Fruit fly (Drosophila melanogaster) whole organism, pupa: Measurements from ENCODE around the gene alphaTub85E.

Experiments used
- CG10348 ChIP-seq: fragments of 200-800 bp; sonication (Bioruptor generic); IDR thresholded peaks from 2 replicates; pipeline ENCODE4 v1.3.6; 2022; ENCODE audit warnings: missing biosample characterization, missing genetic modification characterization
- CG12605 ChIP-seq: fragments of 200-800 bp; sonication (Bioruptor generic); IDR thresholded peaks from 2 replicates; pipeline ENCODE4 v1.3.6; 2022; ENCODE audit warnings: missing biosample characterization, missing genetic modification characterization
- CG13204 ChIP-seq: fragments of 200-800 bp; sonication (Bioruptor generic); optimal IDR thresholded peaks from 2 replicates; lab custom pipeline; 2018; ENCODE audit warnings: missing biosample characterization, mild to moderate bottlenecking, missing genetic modification characterization, moderate library complexity
- CG14655 ChIP-seq: fragments of 200-800 bp; sonication (Bioruptor generic); optimal IDR thresholded peaks from 3 replicates; lab custom pipeline; 2017; ENCODE audit warnings: mild to moderate bottlenecking, missing biosample characterization, missing genetic modification reagents, missing genetic modification characterization
- CG15710 ChIP-seq: fragments of 200-800 bp; sonication (Bioruptor generic); optimal IDR thresholded peaks from 2 replicates; lab custom pipeline; 2018; ENCODE audit warnings: missing biosample characterization, mild to moderate bottlenecking, missing genetic modification characterization, moderate library complexity
- CG17806 ChIP-seq: fragments of 200-800 bp; sonication (Bioruptor generic); optimal IDR thresholded peaks from 2 replicates; lab custom pipeline; 2018; ENCODE audit warnings: missing biosample characterization, mild to moderate bottlenecking, missing genetic modification characterization, moderate library complexity
- CG32121 ChIP-seq: fragments of 200-800 bp; sonication (Bioruptor generic); IDR thresholded peaks from 2 replicates; pipeline ENCODE4 v1.3.6; 2022; ENCODE audit warnings: missing biosample characterization, missing genetic modification characterization
- CG34367 ChIP-seq: fragments of 200-800 bp; sonication (Bioruptor generic); optimal IDR thresholded peaks from 2 replicates; lab custom pipeline; 2018; ENCODE audit warnings: missing biosample characterization, mild to moderate bottlenecking, missing genetic modification characterization
- CG4496 ChIP-seq: fragments of 200-800 bp; sonication (Bioruptor generic); IDR thresholded peaks from 3 replicates; pipeline ENCODE4 v1.3.6; 2022; ENCODE audit warnings: missing biosample characterization, missing genetic modification characterization
- CG8159 ChIP-seq: fragments of 200-800 bp; sonication (Bioruptor generic); optimal IDR thresholded peaks from 3 replicates; lab custom pipeline; 2018; ENCODE audit warnings: missing biosample characterization, mild to moderate bottlenecking, missing genetic modification characterization, moderate library complexity
- CG8301 ChIP-seq: fragments of 200-800 bp; sonication (Bioruptor generic); optimal IDR thresholded peaks from 2 replicates; lab custom pipeline; 2018; ENCODE audit warnings: missing biosample characterization, mild to moderate bottlenecking, missing genetic modification characterization
- CG9948 ChIP-seq: fragments of 200-800 bp; sonication (Bioruptor generic); optimal IDR thresholded peaks from 2 replicates; lab custom pipeline; 2018; ENCODE audit warnings: missing biosample characterization, mild to moderate bottlenecking, missing genetic modification characterization, moderate library complexity
- D1 ChIP-seq: fragments of 200-800 bp; sonication (Bioruptor generic); optimal IDR thresholded peaks from 2 replicates; lab custom pipeline; 2018; ENCODE audit warnings: missing biosample characterization, mild to moderate bottlenecking, missing genetic modification characterization, moderate library complexity
- EcR ChIP-seq: fragments of 200-800 bp; sonication (Bioruptor generic); optimal IDR thresholded peaks from 3 replicates; lab custom pipeline; 2019; ENCODE audit warnings: missing biosample characterization, missing genetic modification characterization, mild to moderate bottlenecking, moderate library complexity, missing genetic modification reagents
- Ets98B ChIP-seq: fragments of 200-800 bp; sonication (Bioruptor generic); IDR thresholded peaks from 2 replicates; pipeline ENCODE4 v1.3.6; 2022; ENCODE audit warnings: missing biosample characterization, missing genetic modification characterization
- Pif1A ChIP-seq: fragments of 200-800 bp; sonication (Bioruptor generic); optimal IDR thresholded peaks from 3 replicates; lab custom pipeline; 2016; ENCODE audit warnings: missing biosample characterization, missing genetic modification characterization
- Pif1B ChIP-seq: fragments of 200-800 bp; sonication (Bioruptor generic); optimal IDR thresholded peaks from 3 replicates; lab custom pipeline; 2016; ENCODE audit warnings: missing biosample characterization, missing genetic modification characterization
- Snoo ChIP-seq: fragments of 200-800 bp; sonication (Bioruptor generic); optimal IDR thresholded peaks from 3 replicates; lab custom pipeline; 2017; ENCODE audit warnings: missing biosample characterization, mild to moderate bottlenecking, missing genetic modification characterization, inconsistent platforms
- fd96Ca ChIP-seq: fragments of 200-800 bp; sonication (Bioruptor generic); IDR thresholded peaks from 3 replicates; pipeline ENCODE4 v1.3.6; 2022; ENCODE audit warnings: missing biosample characterization, missing genetic modification characterization
- gl ChIP-seq: fragments of 200-800 bp; sonication (Bioruptor generic); optimal IDR thresholded peaks from 2 replicates; lab custom pipeline; 2018; ENCODE audit warnings: missing biosample characterization, mild to moderate bottlenecking, missing genetic modification characterization
- rn ChIP-seq: fragments of 200-800 bp; sonication (Bioruptor generic); IDR thresholded peaks from 2 replicates; pipeline ENCODE4 v1.3.6; 2022; ENCODE audit warnings: missing biosample characterization, missing genetic modification characterization

Gene alphaTub85E

DNA sequence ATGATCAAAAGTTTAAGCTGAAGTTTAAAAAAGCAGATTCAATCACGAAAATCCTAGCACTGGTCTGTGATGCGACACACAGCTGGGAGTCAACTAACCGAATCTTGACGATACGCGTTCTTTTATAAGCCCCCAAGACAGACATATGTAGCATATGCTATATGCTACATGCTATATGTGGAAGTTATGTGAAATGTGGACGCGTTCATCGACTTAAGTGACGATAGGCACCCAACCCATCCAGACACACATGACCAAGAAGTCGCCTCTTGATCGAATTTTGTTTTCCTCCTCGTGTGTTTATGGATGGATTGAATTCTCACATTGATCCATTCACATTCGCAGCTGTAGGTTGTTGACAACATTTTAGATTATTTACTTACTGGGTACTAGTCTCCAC, at the start of gene alphaTub85E:
alphaTub85E (minus strand) TSS at position 101 of the 400 bp plus-strand sequence.
- TF ChIP-seq CG13204 (GFP tag; lab: Kevin White, UChicago) (no peak), Pif1B (GFP tag; lab: Kevin White, UChicago) (no peak), CG32121 (GFP tag; lab: Robert Waterston, UW) (no peak), gl (tag; lab: Kevin White, UChicago) (no peak)

DNA sequence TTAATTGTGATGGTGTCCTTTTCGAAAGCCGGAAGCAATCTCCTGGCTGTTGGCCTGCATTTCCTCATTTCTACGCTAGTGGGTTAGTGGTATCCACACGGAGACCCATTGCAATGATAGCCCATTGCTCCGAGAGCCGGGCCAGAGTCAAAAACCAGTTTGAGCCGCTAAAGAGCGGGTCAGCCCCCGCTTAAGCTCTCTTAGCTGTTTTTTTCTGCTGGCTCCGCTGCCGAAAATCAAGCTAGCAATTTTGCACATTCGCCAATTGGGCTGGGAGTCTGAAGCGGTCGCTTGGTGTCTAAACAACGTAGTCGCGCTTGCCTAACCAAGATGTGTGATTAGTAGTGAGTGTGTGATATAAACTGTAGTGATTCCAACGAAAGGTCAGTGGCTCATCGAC, 46.7 kb upstream of the alphaTub85E start, which contains the start of gene CG12947:
CG12947 (plus strand) TSS at position 301 of the 400 bp plus-strand sequence.
- TF ChIP-seq CG8301 = no peak
- TF ChIP-seq CG10348 = no peak
- TF ChIP-seq D1 (tag; lab: Kevin White, UChicago) = no peak
- TF ChIP-seq CG12605 = no peak
- 0 out of 2 replicates have a peak, but pooled peaks have one; percentile 12 for TF ChIP-seq CG32121 (GFP tag; lab: Robert Waterston, UW)
- TF ChIP-seq EcR = peak; percentile 30
- TF ChIP-seq CG4496 (GFP tag; lab: Robert Waterston, UW) = peak; percentile 21; the same call in 1 of the 3 replicates

DNA sequence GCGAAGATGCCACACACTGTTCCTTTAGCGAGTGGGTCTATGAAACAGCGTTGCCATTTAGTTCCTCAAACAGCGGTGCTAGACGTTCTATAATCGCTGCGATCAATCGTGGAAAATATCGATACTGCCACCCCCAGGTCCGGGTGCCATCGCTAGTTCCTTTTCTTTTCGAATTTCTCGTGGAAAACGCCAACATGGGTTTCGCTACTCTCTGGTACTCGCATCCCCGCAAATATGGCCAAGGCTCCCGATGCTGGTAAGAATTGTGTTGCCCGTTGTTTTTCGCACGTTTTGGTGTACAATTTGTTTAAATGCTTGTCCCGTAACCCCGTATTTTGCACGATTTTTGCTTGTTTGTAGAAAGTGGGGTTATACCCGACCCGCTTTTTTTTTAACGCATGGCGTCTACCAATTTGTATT, 44.9 kb upstream of the alphaTub85E start, which contains the start of gene RpS29:
RpS29 (plus strand) TSS at position 102 of the 420 bp plus-strand sequence.
- no peak for TF ChIP-seq CG10348
- TF ChIP-seq CG14655 = no peak
- peak; percentile 16 for TF ChIP-seq CG8301
- TF ChIP-seq CG15710 (tag; lab: Kevin White, UChicago) = peak; percentile 17
- TF ChIP-seq CG13204 (GFP tag; lab: Kevin White, UChicago) = no peak
- peak; percentile 57 for TF ChIP-seq Ets98B
- TF ChIP-seq rn (GFP tag; lab: Robert Waterston, UW) = peak; percentile 38; the same call in 1 of the 2 replicates
- TF ChIP-seq CG8159 (tag; lab: Kevin White, UChicago) = peak; percentile 41
- TF ChIP-seq CG32121 (GFP tag; lab: Robert Waterston, UW) = peak; percentile 26; the same call in 1 of the 2 replicates
- peak; percentile 30 for TF ChIP-seq CG34367 (tag; lab: Kevin White, UChicago)
- peak; percentile 22 for TF ChIP-seq EcR
- TF ChIP-seq Snoo (tag; lab: Kevin White, UChicago) = peak; percentile 64
- TF ChIP-seq Pif1A (GFP tag; lab: Kevin White, UChicago) = no peak
- peak; percentile 78; the same call in 2 of the 3 replicates for TF ChIP-seq CG4496 (GFP tag; lab: Robert Waterston, UW)
- TF ChIP-seq fd96Ca (GFP tag; lab: Robert Waterston, UW) = peak; percentile 54; the same call in 1 of the 3 replicates
- peak; percentile 26; the same call in 1 of the 2 replicates for TF ChIP-seq CG12605
- no peak for TF ChIP-seq CG9948 (tag; lab: Kevin White, UChicago)
- peak; percentile 17 for TF ChIP-seq gl (tag; lab: Kevin White, UChicago)

DNA sequence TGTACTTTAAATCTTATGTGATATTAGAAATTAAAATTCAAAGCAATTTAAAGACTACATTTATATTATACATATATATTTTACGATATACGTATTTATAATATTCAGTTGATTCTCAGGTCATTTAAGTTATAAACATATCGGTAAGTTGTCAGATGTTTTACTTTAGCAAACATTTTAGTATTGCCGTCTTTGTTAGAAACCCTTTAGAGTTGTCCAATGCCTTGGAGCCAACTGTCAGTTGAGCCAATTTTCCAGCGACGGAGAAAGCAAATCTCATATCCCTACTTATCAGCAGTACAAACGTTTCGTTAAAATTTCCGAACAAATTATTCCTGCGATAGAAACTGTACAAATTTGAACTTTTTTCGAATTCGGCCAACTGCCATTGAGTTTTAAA, 41.8 kb upstream of the alphaTub85E start, which contains the start of gene topi:
topi (plus strand) TSS at position 301 of the 400 bp plus-strand sequence.
- TF ChIP-seq CG10348 (no peak), CG13204 (GFP tag; lab: Kevin White, UChicago) (no peak), CG14655 (no peak), CG4496 (GFP tag; lab: Robert Waterston, UW) (no peak), CG12605 (no peak), CG17806 (tag; lab: Kevin White, UChicago) (no peak)

DNA sequence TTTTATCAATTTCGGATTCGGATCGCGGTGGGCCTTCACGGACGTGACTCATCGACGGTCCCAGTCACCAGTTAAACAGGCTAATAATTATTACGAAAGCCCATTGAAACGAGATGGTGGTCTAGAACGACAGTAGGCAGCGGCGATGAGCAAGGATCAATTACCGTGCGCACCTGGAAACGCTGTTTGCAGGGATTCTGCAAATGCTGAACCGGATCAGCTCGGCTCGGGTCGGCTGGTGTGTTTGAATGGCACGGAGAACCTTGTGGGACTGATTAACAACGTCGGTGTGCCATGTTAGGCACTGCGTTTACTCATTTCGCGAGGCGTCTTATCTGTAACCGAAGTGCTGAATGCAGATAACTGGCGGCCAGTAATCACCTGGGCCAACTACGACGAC, 41.1 kb upstream of the alphaTub85E start, which contains the start of gene Whamy:
Whamy (minus strand) TSS at position 273 of the 400 bp plus-strand sequence.
- no peak for TF ChIP-seq CG4496 (GFP tag; lab: Robert Waterston, UW)
- TF ChIP-seq EcR = no peak
- TF ChIP-seq CG34367 (tag; lab: Kevin White, UChicago) = no peak
- no peak for TF ChIP-seq CG9948 (tag; lab: Kevin White, UChicago)
- no peak for TF ChIP-seq gl (tag; lab: Kevin White, UChicago)
- no peak for TF ChIP-seq CG10348

DNA sequence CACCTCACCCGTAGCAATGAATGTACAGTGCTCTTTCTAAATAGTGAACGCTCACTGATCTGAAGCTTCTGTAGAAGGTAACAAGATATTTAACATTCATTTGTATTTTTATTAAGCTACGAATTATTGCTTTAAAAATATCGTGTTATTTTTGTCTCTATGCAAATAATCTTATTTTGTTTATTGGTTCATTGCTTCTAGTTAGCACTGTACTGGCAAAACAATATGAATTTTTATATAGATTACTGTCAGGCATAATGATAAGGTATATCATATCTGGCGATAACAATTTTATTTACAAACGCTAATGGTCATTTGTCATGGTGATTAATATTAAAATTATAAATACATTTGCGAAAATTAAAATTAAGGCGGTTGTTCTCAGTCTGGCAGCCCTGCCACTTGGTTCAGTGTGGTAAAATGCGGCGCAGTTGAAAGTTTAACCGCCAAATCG, 38.5 kb upstream of the alphaTub85E start, which contains the start of gene CG9471:
CG9471 (minus strand) TSS at position 24 of the 454 bp plus-strand sequence.
- TF ChIP-seq CG9948 (tag; lab: Kevin White, UChicago) = peak; percentile 89
- no peak for TF ChIP-seq CG14655
- peak; percentile 95 for TF ChIP-seq Pif1A (GFP tag; lab: Kevin White, UChicago)
- TF ChIP-seq CG32121 (GFP tag; lab: Robert Waterston, UW) = peak; percentile 91
- peak; percentile 93 for TF ChIP-seq CG17806 (tag; lab: Kevin White, UChicago)
- peak; percentile 91 for TF ChIP-seq CG8301
- TF ChIP-seq fd96Ca (GFP tag; lab: Robert Waterston, UW) = peak; percentile 42; the same call in 1 of the 3 replicates
- peak; percentile 97 for TF ChIP-seq CG4496 (GFP tag; lab: Robert Waterston, UW)
- TF ChIP-seq Pif1B (GFP tag; lab: Kevin White, UChicago) = peak; percentile 93
- no peak for TF ChIP-seq CG13204 (GFP tag; lab: Kevin White, UChicago)
- peak; percentile 59 for TF ChIP-seq CG10348
- peak; percentile 91 for TF ChIP-seq CG15710 (tag; lab: Kevin White, UChicago)
- TF ChIP-seq Ets98B = peak; percentile 95
- peak; percentile 94 for TF ChIP-seq CG12605
- peak; percentile 82 for TF ChIP-seq rn (GFP tag; lab: Robert Waterston, UW)
- TF ChIP-seq Snoo (tag; lab: Kevin White, UChicago) = peak; percentile 92
- peak; percentile 91 for TF ChIP-seq CG8159 (tag; lab: Kevin White, UChicago)
- peak; percentile 89 for TF ChIP-seq CG34367 (tag; lab: Kevin White, UChicago)
- TF ChIP-seq D1 (tag; lab: Kevin White, UChicago) = no peak
- peak; percentile 77 for TF ChIP-seq gl (tag; lab: Kevin White, UChicago)
- peak; percentile 25 for TF ChIP-seq EcR
